Worm (Caenorhabditis elegans): Measurements from ENCODE around the gene rbm-22.

DNA sequence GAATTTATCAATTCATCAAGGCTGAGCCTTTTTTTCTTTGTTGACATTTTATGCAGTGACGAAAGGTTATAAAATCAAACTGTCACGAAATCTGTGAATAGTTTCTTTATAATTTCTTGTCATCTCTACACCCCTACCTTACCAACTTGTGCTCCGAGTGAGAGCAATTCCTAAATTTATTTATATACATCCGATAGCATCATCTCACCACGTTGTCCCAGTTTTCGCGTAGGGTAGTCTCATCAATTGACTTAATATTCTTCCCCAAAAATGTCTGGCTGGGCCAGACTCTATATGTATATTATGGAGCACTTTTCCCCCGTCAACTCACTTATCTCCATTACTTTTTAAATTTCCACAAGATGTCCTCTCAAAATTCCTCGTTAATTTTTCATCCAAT lies 35.8 kb upstream of the rbm-22 start:
- TF ChIP-seq unc-62 (GFP tag; optimal IDR thresholded peaks at IDR 0.05) (no peak), zag-1 (tag; optimal IDR thresholded peaks at IDR 0.05) (no peak), nhr-10 (tag; optimal IDR thresholded peaks at IDR 0.05) (no peak), ztf-11 (tag; optimal IDR thresholded peaks at IDR 0.05) (no peak), C34F6.9 (tag; optimal IDR thresholded peaks at IDR 0.05) (no peak), snpc-4 (tag; optimal IDR thresholded peaks at IDR 0.05) (no peak), F13H6.1 (tag; optimal IDR thresholded peaks at IDR 0.05) (no peak)
